Worm (Caenorhabditis elegans): ENCODE results near the gene nlp-76.
A peak's percentile ranks its signal among the peaks of the same experiment; 100 is the strongest.

nlp-76 gene

ce11 chrX:12700456-12700855, 36.8 kb upstream of the nlp-76 start, which contains the start of gene nhr-26:
Gene nhr-26 (minus strand): TSS chrX:12700465.
- no peak for TF ChIP-seq mep-1 (tag; optimal IDR thresholded peaks at IDR 0.05)

- peak; percentile 81 for TF ChIP-seq ceh-83 (GFP tag; optimal IDR thresholded peaks at IDR 0.05)
- TF ChIP-seq hlh-1 (tag; optimal IDR thresholded peaks at IDR 0.05) = no peak
- no peak for TF ChIP-seq mab-5 (tag; optimal IDR thresholded peaks at IDR 0.05)
- TF ChIP-seq unc-39 (tag; optimal IDR thresholded peaks at IDR 0.05) = no peak
- no peak for TF ChIP-seq mep-1 (tag; optimal IDR thresholded peaks at IDR 0.05)
- no peak for TF ChIP-seq zip-8 (tag; optimal IDR thresholded peaks at IDR 0.05)
- TF ChIP-seq ztf-11 (tag; optimal IDR thresholded peaks at IDR 0.05) = no peak
- TF ChIP-seq unc-120 (tag; optimal IDR thresholded peaks at IDR 0.05; ENCODE audit: poor library complexity, severe bottlenecking) = peak; percentile 11
- TF ChIP-seq ceh-39 (tag; optimal IDR thresholded peaks at IDR 0.05) = no peak
- no peak for TF ChIP-seq snpc-4 (tag; optimal IDR thresholded peaks at IDR 0.05)
- TF ChIP-seq ceh-43 (GFP tag; optimal IDR thresholded peaks at IDR 0.05) = peak; percentile 54
- TF ChIP-seq bed-3 (GFP tag; optimal IDR thresholded peaks at IDR 0.05) = peak; percentile 44
- TF ChIP-seq cnd-1 (tag; optimal IDR thresholded peaks at IDR 0.05) = peak; percentile 53
- TF ChIP-seq nhr-76 (tag; optimal IDR thresholded peaks at IDR 0.05) = no peak
- TF ChIP-seq elt-1 (tag; optimal IDR thresholded peaks at IDR 0.05; ENCODE audit: borderline replicate concordance, insufficient read depth) = no peak
- TF ChIP-seq sem-2 (GFP tag; optimal IDR thresholded peaks at IDR 0.05) = no peak
- TF ChIP-seq drap-1 (GFP tag; optimal IDR thresholded peaks at IDR 0.05) = peak; percentile 48
- TF ChIP-seq nhr-28 (tag; optimal IDR thresholded peaks at IDR 0.05) = no peak
- peak; percentile 55 for TF ChIP-seq M03D4.4 (tag; optimal IDR thresholded peaks at IDR 0.05)
- TF ChIP-seq lin-32 (GFP tag; optimal IDR thresholded peaks at IDR 0.05) = peak; percentile 50
- TF ChIP-seq ces-1 (GFP tag; optimal IDR thresholded peaks at IDR 0.05) = peak; percentile 67
- no peak for TF ChIP-seq elt-3 (tag; optimal IDR thresholded peaks at IDR 0.05)
- no peak for TF ChIP-seq ham-2 (GFP tag; optimal IDR thresholded peaks at IDR 0.05)
- TF ChIP-seq mls-2 (tag; optimal IDR thresholded peaks at IDR 0.05) = peak; percentile 59
- TF ChIP-seq nhr-12 (tag; optimal IDR thresholded peaks at IDR 0.05) = no peak
- no peak for TF ChIP-seq tbx-8 (GFP tag; optimal IDR thresholded peaks at IDR 0.05)
- TF ChIP-seq nhr-2 (tag; optimal IDR thresholded peaks at IDR 0.05) = no peak
- peak; percentile 69 for TF ChIP-seq sptf-1 (tag; optimal IDR thresholded peaks at IDR 0.05)
- no peak for TF ChIP-seq blmp-1 (tag; optimal IDR thresholded peaks at IDR 0.05)
- TF ChIP-seq pha-4 (tag; optimal IDR thresholded peaks at IDR 0.05) = no peak
- peak; percentile 46 for TF ChIP-seq lsy-2 (tag; optimal IDR thresholded peaks at IDR 0.05)
- no peak for TF ChIP-seq nhr-237 (tag; optimal IDR thresholded peaks at IDR 0.05)
- no peak for TF ChIP-seq lin-13 (tag; optimal IDR thresholded peaks at IDR 0.05)
- no peak for TF ChIP-seq unc-62 (GFP tag; optimal IDR thresholded peaks at IDR 0.05)
- TF ChIP-seq flh-1 (GFP tag; optimal IDR thresholded peaks at IDR 0.05) = no peak
Measured at ce11 chrX:12693150-12693589, 29.5 kb upstream of the nlp-76 start.

ce11 chrX:12691740-12692383, 28.2 kb upstream of the nlp-76 start:
- no peak for TF ChIP-seq unc-39 (tag; optimal IDR thresholded peaks at IDR 0.05)
- TF ChIP-seq M03D4.4 (tag; optimal IDR thresholded peaks at IDR 0.05) = no peak
- no peak for TF ChIP-seq zip-8 (tag; optimal IDR thresholded peaks at IDR 0.05)
- TF ChIP-seq blmp-1 (tag; optimal IDR thresholded peaks at IDR 0.05) = no peak
- no peak for TF ChIP-seq drap-1 (GFP tag; optimal IDR thresholded peaks at IDR 0.05)
- TF ChIP-seq nhr-28 (tag; optimal IDR thresholded peaks at IDR 0.05) = no peak
- TF ChIP-seq ceh-83 (GFP tag; optimal IDR thresholded peaks at IDR 0.05) = peak; percentile 73
- no peak for TF ChIP-seq pha-4 (tag; optimal IDR thresholded peaks at IDR 0.05)
- no peak for TF ChIP-seq mep-1 (tag; optimal IDR thresholded peaks at IDR 0.05)
- TF ChIP-seq lsy-2 (tag; optimal IDR thresholded peaks at IDR 0.05) = no peak
- TF ChIP-seq bed-3 (GFP tag; optimal IDR thresholded peaks at IDR 0.05) = no peak
- TF ChIP-seq ztf-11 (tag; optimal IDR thresholded peaks at IDR 0.05) = peak; percentile 30
- TF ChIP-seq tbx-8 (GFP tag; optimal IDR thresholded peaks at IDR 0.05) = peak; percentile 3
- TF ChIP-seq nhr-2 (tag; optimal IDR thresholded peaks at IDR 0.05) = no peak
- peak; percentile 86 for TF ChIP-seq mls-2 (tag; optimal IDR thresholded peaks at IDR 0.05)
- TF ChIP-seq cnd-1 (tag; optimal IDR thresholded peaks at IDR 0.05) = peak; percentile 60
- peak; percentile 31 for TF ChIP-seq ham-2 (GFP tag; optimal IDR thresholded peaks at IDR 0.05)
- no peak for TF ChIP-seq unc-62 (GFP tag; optimal IDR thresholded peaks at IDR 0.05)
- TF ChIP-seq nhr-12 (tag; optimal IDR thresholded peaks at IDR 0.05) = no peak
- TF ChIP-seq hlh-1 (tag; optimal IDR thresholded peaks at IDR 0.05) = no peak
- TF ChIP-seq ceh-43 (GFP tag; optimal IDR thresholded peaks at IDR 0.05) = peak; percentile 24
- TF ChIP-seq elt-3 (tag; optimal IDR thresholded peaks at IDR 0.05) = no peak
- TF ChIP-seq snpc-4 (tag; optimal IDR thresholded peaks at IDR 0.05) = no peak
- no peak for TF ChIP-seq nhr-76 (tag; optimal IDR thresholded peaks at IDR 0.05)
- TF ChIP-seq ceh-39 (tag; optimal IDR thresholded peaks at IDR 0.05) = no peak
- TF ChIP-seq lin-32 (GFP tag; optimal IDR thresholded peaks at IDR 0.05) = peak; percentile 23
- TF ChIP-seq ces-1 (GFP tag; optimal IDR thresholded peaks at IDR 0.05) = peak; percentile 71
- no peak for TF ChIP-seq nhr-237 (tag; optimal IDR thresholded peaks at IDR 0.05)
- peak; percentile 36 for TF ChIP-seq sem-2 (GFP tag; optimal IDR thresholded peaks at IDR 0.05)
- peak; percentile 54 for TF ChIP-seq sptf-1 (tag; optimal IDR thresholded peaks at IDR 0.05)
- TF ChIP-seq unc-120 (tag; optimal IDR thresholded peaks at IDR 0.05; ENCODE audit: poor library complexity, severe bottlenecking) = peak; percentile 5
- no peak for TF ChIP-seq flh-1 (GFP tag; optimal IDR thresholded peaks at IDR 0.05)
- no peak for TF ChIP-seq mab-5 (tag; optimal IDR thresholded peaks at IDR 0.05)
- no peak for TF ChIP-seq elt-1 (tag; optimal IDR thresholded peaks at IDR 0.05; ENCODE audit: borderline replicate concordance, insufficient read depth)
- TF ChIP-seq lin-13 (tag; optimal IDR thresholded peaks at IDR 0.05) = peak; percentile 3

Data from whole organism, mixed stage, embryonic.